Worm (Caenorhabditis elegans): ENCODE results near the gene C17H12.2.

- TF ChIP-seq him-1 (tag; optimal IDR thresholded peaks at IDR 0.05) (peak; percentile 42), W03F9.2 (tag; optimal IDR thresholded peaks at IDR 0.05) (no peak), dao-5 (tag; optimal IDR thresholded peaks at IDR 0.05) (no peak)
These were observed 23.0 kb downstream of the C17H12.2 start for ce11 chrIV:6767240-6767639.
